Fruit fly (Drosophila melanogaster) whole organism, embryonic: ENCODE data around the gene CG14431.
A peak's percentile ranks its signal among the peaks of the same experiment; 100 is the strongest.

Experiments used
- Blimp-1 ChIP-seq: fragments of 200-800 bp; sonication (Bioruptor generic); optimal IDR thresholded peaks from 3 replicates; lab custom pipeline; 2018; ENCODE audit warnings: missing biosample characterization, missing genetic modification characterization, mild to moderate bottlenecking, moderate library complexity, missing genetic modification reagents
- CG10431 ChIP-seq: fragments of 200-800 bp; sonication (Bioruptor generic); optimal IDR thresholded peaks from 3 replicates; lab custom pipeline; 2018; ENCODE audit warnings: missing biosample characterization, mild to moderate bottlenecking, missing genetic modification characterization
- CG10654 ChIP-seq: fragments of 200-800 bp; sonication (Bioruptor generic); optimal IDR thresholded peaks from 2 replicates; lab custom pipeline; 2016; ENCODE audit warnings: missing biosample characterization, missing genetic modification characterization
- CG11247 ChIP-seq: fragments of 200-800 bp; sonication (Bioruptor generic); IDR thresholded peaks from 2 replicates; pipeline ENCODE4 v1.3.6; 2022; ENCODE audit warnings: missing biosample characterization, missing genetic modification characterization
- CG12219 ChIP-seq: fragments of 200-800 bp; sonication (Bioruptor generic); optimal IDR thresholded peaks from 3 replicates; lab custom pipeline; 2018; ENCODE audit warnings: missing biosample characterization, mild to moderate bottlenecking, missing genetic modification characterization
- CG1233 ChIP-seq: fragments of 200-800 bp; sonication (Bioruptor generic); optimal IDR thresholded peaks from 4 replicates; lab custom pipeline; 2018; ENCODE audit warnings: missing biosample characterization, mild to moderate bottlenecking, missing genetic modification characterization
- CG13123 ChIP-seq: fragments of 200-800 bp; sonication (Bioruptor generic); optimal IDR thresholded peaks from 2 replicates; lab custom pipeline; 2016; ENCODE audit warnings: missing biosample characterization, missing genetic modification characterization
- CG17186 ChIP-seq: fragments of 200-800 bp; sonication (Bioruptor generic); optimal IDR thresholded peaks from 3 replicates; lab custom pipeline; 2017; ENCODE audit warnings: missing biosample characterization, missing genetic modification reagents, missing genetic modification characterization
- CG17328 ChIP-seq: fragments of 200-800 bp; sonication (Bioruptor generic); IDR thresholded peaks from 2 replicates; pipeline ENCODE4 v1.3.6; 2022; ENCODE audit warnings: missing biosample characterization, missing genetic modification characterization
- CG18599 ChIP-seq: fragments of 200-800 bp; sonication (Bioruptor generic); optimal IDR thresholded peaks from 3 replicates; lab custom pipeline; 2017; ENCODE audit warnings: missing biosample characterization, missing genetic modification characterization, mild to moderate bottlenecking, moderate library complexity, missing genetic modification reagents
- CG32772 ChIP-seq: fragments of 200-800 bp; sonication (Bioruptor generic); IDR thresholded peaks from 2 replicates; pipeline ENCODE4 v1.3.6; 2022; ENCODE audit warnings: missing biosample characterization, missing genetic modification characterization
- CG3726 ChIP-seq: fragments of 200-800 bp; sonication (Bioruptor generic); IDR thresholded peaks from 3 replicates; pipeline ENCODE4, ENCODE4 v1.3.6; 2022; ENCODE audit warnings: missing biosample characterization, missing genetic modification characterization
- CG3838 ChIP-seq: fragments of 200-800 bp; sonication (Bioruptor generic); optimal IDR thresholded peaks from 3 replicates; lab custom pipeline; 2016; ENCODE audit warnings: missing biosample characterization, missing genetic modification characterization
- CG43689 ChIP-seq: fragments of 200-800 bp; sonication (Bioruptor generic); IDR thresholded peaks from 2 replicates; pipeline ENCODE4 v1.3.6; 2022; ENCODE audit warnings: missing biosample characterization, missing genetic modification characterization
- CG4424 ChIP-seq: fragments of 200-800 bp; sonication (Bioruptor generic); optimal IDR thresholded peaks from 3 replicates; lab custom pipeline; 2016; ENCODE audit warnings: missing biosample characterization, missing genetic modification characterization
- CG6813 ChIP-seq: fragments of 200-800 bp; sonication (Bioruptor generic); optimal IDR thresholded peaks from 2 replicates; lab custom pipeline; 2017; ENCODE audit warnings: missing biosample characterization, missing genetic modification characterization, mild to moderate bottlenecking, moderate library complexity, missing genetic modification reagents
- CG7745 ChIP-seq: fragments of 200-800 bp; sonication (Bioruptor generic); optimal IDR thresholded peaks from 2 replicates; lab custom pipeline; 2018; ENCODE audit warnings: missing biosample characterization, mild to moderate bottlenecking, missing genetic modification characterization, moderate library complexity
- CG8478 ChIP-seq: fragments of >200 bp; optimal IDR thresholded peaks from 2 replicates; lab custom pipeline; 2018
- CG8924 ChIP-seq: fragments of 200-800 bp; optimal IDR thresholded peaks from 3 replicates; lab custom pipeline; 2019; ENCODE audit warnings: missing biosample characterization, mild to moderate bottlenecking, missing genetic modification characterization, moderate library complexity
- Chrac-16 ChIP-seq: fragments of 200-800 bp; sonication (Bioruptor generic); optimal IDR thresholded peaks from 3 replicates; lab custom pipeline; 2016; ENCODE audit warnings: missing biosample characterization, missing genetic modification characterization
- ERR ChIP-seq: fragments of 200-800 bp; sonication (Bioruptor generic); optimal IDR thresholded peaks from 2 replicates; lab custom pipeline; 2016; ENCODE audit warnings: missing biosample characterization, missing genetic modification characterization
- Ets65A ChIP-seq: fragments of 200-800 bp; sonication (Bioruptor generic); peaks from one replicate; lab custom pipeline; 2016; ENCODE audit warnings: missing biosample characterization, missing genetic modification characterization
- Gsc ChIP-seq: fragments of 200-800 bp; sonication (Bioruptor generic); IDR thresholded peaks from 2 replicates; pipeline ENCODE4 v1.3.6; 2022; ENCODE audit warnings: missing biosample characterization, missing genetic modification characterization
- H15 ChIP-seq: fragments of 200-800 bp; sonication (Bioruptor generic); IDR thresholded peaks from 3 replicates; pipeline ENCODE4 v1.3.6; 2022; ENCODE audit warnings: missing biosample characterization, missing genetic modification characterization
- HLH4C ChIP-seq: fragments of 200-800 bp; sonication (Bioruptor generic); IDR thresholded peaks from 3 replicates; pipeline ENCODE4 v1.3.6; 2022; ENCODE audit warnings: missing biosample characterization, missing genetic modification characterization; ENCODE audit not compliant: partially characterized antibody
- HmgZ ChIP-seq: fragments of 200-800 bp; sonication (Bioruptor generic); optimal IDR thresholded peaks from 2 replicates; lab custom pipeline; 2018; ENCODE audit warnings: missing biosample characterization, mild to moderate bottlenecking, missing genetic modification characterization
- Kr ChIP-seq: fragments of 200-800 bp; sonication (Bioruptor generic); optimal IDR thresholded peaks from 2 replicates; lab custom pipeline; 2017; ENCODE audit warnings: missing biosample characterization, mild to moderate bottlenecking, missing genetic modification characterization
- Nf-YB ChIP-seq: fragments of 200-800 bp; sonication (Bioruptor generic); optimal IDR thresholded peaks from 3 replicates; lab custom pipeline; 2019; ENCODE audit warnings: missing biosample characterization, mild to moderate bottlenecking, missing genetic modification characterization, moderate library complexity
- Rx ChIP-seq: fragments of 200-800 bp; sonication (Bioruptor generic); IDR thresholded peaks from 2 replicates; pipeline ENCODE4 v1.3.6; 2022; ENCODE audit warnings: missing biosample characterization, missing genetic modification characterization
- Scr ChIP-seq: fragments of 200-800 bp; sonication (Bioruptor generic); IDR thresholded peaks from 2 replicates; pipeline ENCODE4 v1.3.6; 2022; ENCODE audit warnings: missing biosample characterization, missing genetic modification characterization; ENCODE audit not compliant: partially characterized antibody
- Spps ChIP-seq: fragments of 200-800 bp; sonication (Bioruptor generic); optimal IDR thresholded peaks from 2 replicates; lab custom pipeline; 2018; ENCODE audit warnings: missing biosample characterization, mild to moderate bottlenecking, missing genetic modification characterization
- Vsx1 ChIP-seq: fragments of 200-800 bp; sonication (Bioruptor generic); optimal IDR thresholded peaks from 2 replicates; lab custom pipeline; 2017; ENCODE audit warnings: missing biosample characterization, mild to moderate bottlenecking, missing genetic modification characterization, missing genetic modification reagents
- Xbp1 ChIP-seq: fragments of 200-800 bp; sonication (Bioruptor generic); optimal IDR thresholded peaks from 3 replicates; lab custom pipeline; 2016; ENCODE audit warnings: missing biosample characterization, mild to moderate bottlenecking, missing genetic modification characterization
- YL-1 ChIP-seq: fragments of 200-800 bp; sonication (Bioruptor generic); optimal IDR thresholded peaks from 3 replicates; lab custom pipeline; 2017; ENCODE audit warnings: missing biosample characterization, mild to moderate bottlenecking, missing genetic modification characterization
- abd-A ChIP-seq: fragments of 200-800 bp; sonication (Bioruptor generic); optimal IDR thresholded peaks from 3 replicates; lab custom pipeline; 2019; ENCODE audit warnings: missing biosample characterization, mild to moderate bottlenecking, missing genetic modification characterization, moderate library complexity
- bab2 ChIP-seq: fragments of 200-800 bp; sonication (Bioruptor generic); optimal IDR thresholded peaks from 2 replicates; lab custom pipeline; 2016; ENCODE audit warnings: missing biosample characterization, missing genetic modification characterization
- cwo ChIP-seq: fragments of 200-800 bp; sonication (Bioruptor generic); optimal IDR thresholded peaks from 3 replicates; lab custom pipeline; 2017; ENCODE audit warnings: missing biosample characterization, missing genetic modification characterization, mild to moderate bottlenecking, moderate library complexity, missing genetic modification reagents
- dati ChIP-seq: fragments of 200-800 bp; sonication (Bioruptor generic); IDR thresholded peaks from 2 replicates; pipeline ENCODE4 v1.3.6; 2022; ENCODE audit warnings: missing biosample characterization, missing genetic modification characterization
- fru ChIP-seq: fragments of >200 bp; optimal IDR thresholded peaks from 2 replicates; lab custom pipeline; 2017
- grn ChIP-seq: fragments of 200-800 bp; sonication (Bioruptor generic); optimal IDR thresholded peaks from 3 replicates; lab custom pipeline; 2017; ENCODE audit warnings: missing biosample characterization, missing genetic modification characterization
- knrl ChIP-seq: fragments of 200-800 bp; sonication (Bioruptor generic); IDR thresholded peaks from 3 replicates; pipeline ENCODE4 v1.3.6; 2022; ENCODE audit warnings: missing biosample characterization, missing genetic modification characterization; ENCODE audit not compliant: partially characterized antibody
- mam ChIP-seq: fragments of 200-800 bp; sonication (Bioruptor generic); optimal IDR thresholded peaks from 3 replicates; lab custom pipeline; 2016; ENCODE audit warnings: missing biosample characterization, missing genetic modification characterization
- prd ChIP-seq, 3 experiments: fragments of >200 bp in 2 of 3; fragments of 200-800 bp in 1 of 3; sonication (Bioruptor generic) in 1 of 3; optimal IDR thresholded peaks in 2 of 3; IDR thresholded peaks in 1 of 3; 2 replicates in 2 of 3; 3 replicates in 1 of 3; pipeline versions ENCODE4 v1.3.6 to Lab custom; 2017 to 2022; ENCODE audit warnings: missing biosample characterization in 1 of 3, missing genetic modification characterization in 1 of 3
- ro ChIP-seq: fragments of 200-800 bp; sonication (Bioruptor generic); IDR thresholded peaks from 2 replicates; pipeline ENCODE4 v1.3.6; 2022; ENCODE audit warnings: missing biosample characterization, missing genetic modification characterization
- sc ChIP-seq, 3 experiments: fragments of >200 bp in 2 of 3; fragments of 200-800 bp in 1 of 3; sonication (Bioruptor generic) in 1 of 3; optimal IDR thresholded peaks; 2 replicates in 2 of 3; 3 replicates in 1 of 3; lab custom pipeline; 2017; ENCODE audit warnings: mild to moderate bottlenecking in 1 of 3, missing biosample characterization in 1 of 3, missing genetic modification characterization in 1 of 3, missing genetic modification reagents in 1 of 3
- shn ChIP-seq: fragments of 200-800 bp; sonication (Bioruptor generic); optimal IDR thresholded peaks from 3 replicates; lab custom pipeline; 2016; ENCODE audit warnings: missing biosample characterization, missing genetic modification characterization
- slbo ChIP-seq: fragments of 200-800 bp; sonication (Bioruptor generic); IDR thresholded peaks from 2 replicates; pipeline ENCODE4 v1.3.6; 2022; ENCODE audit warnings: missing biosample characterization, missing genetic modification characterization
- sqz ChIP-seq: fragments of 200-800 bp; sonication (Bioruptor generic); optimal IDR thresholded peaks from 3 replicates; lab custom pipeline; 2018; ENCODE audit warnings: missing biosample characterization, mild to moderate bottlenecking, missing genetic modification characterization
- twi ChIP-seq: fragments of 200-800 bp; optimal IDR thresholded peaks from 2 replicates; lab custom pipeline; 2019; ENCODE audit warnings: missing biosample characterization, mild to moderate bottlenecking, missing genetic modification characterization, moderate library complexity
- yki ChIP-seq: fragments of >200 bp; optimal IDR thresholded peaks from 3 replicates; lab custom pipeline; 2018
- zfh2 ChIP-seq: fragments of 200-800 bp; sonication (Bioruptor generic); optimal IDR thresholded peaks from 2 replicates; lab custom pipeline; 2016; ENCODE audit warnings: missing biosample characterization, missing genetic modification characterization

The CG14431 gene

DNA sequence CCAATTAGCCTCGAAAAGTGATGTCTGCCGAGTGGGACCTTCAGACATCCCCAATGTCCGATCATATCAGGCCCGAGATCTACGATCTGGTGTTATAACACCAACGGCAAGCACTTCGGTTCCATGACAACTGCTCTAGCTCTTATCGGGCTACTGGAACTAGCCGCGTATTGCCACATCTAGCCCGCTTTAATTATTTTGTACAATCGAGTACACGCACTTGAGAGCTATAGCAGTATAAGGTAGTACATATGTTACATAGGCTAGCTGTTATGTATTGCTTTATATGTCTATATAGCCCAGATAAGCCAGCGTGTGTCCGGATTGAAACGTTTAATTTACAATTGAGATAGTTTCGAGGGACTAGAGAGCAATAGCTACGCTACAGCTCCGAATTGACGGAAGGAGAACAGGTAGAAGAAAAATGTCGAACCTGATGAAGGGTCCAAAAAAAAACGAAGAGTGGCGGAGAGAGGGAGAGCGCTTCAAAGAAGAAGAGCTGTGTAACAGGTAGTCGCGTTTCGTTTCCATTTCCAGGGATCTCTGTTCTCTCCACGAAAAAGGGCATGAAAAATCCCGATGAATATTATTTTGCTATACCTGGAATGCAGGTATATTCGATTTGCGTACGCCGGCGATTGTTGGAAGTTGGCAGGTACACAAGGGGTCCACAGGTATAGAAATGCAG, 89.0 kb downstream of the CG14431 start (continued):
- TF ChIP-seq Blimp-1 (GFP tag; lab: Kevin White, UChicago) = no peak
- no peak for TF ChIP-seq dati
- peak; percentile 19 for TF ChIP-seq twi (tag; lab: Kevin White, UChicago)
- TF ChIP-seq HmgZ (tag; lab: Kevin White, UChicago) = peak; percentile 41
- TF ChIP-seq Scr (GFP tag; lab: Robert Waterston, UW) = no peak
- TF ChIP-seq knrl = no peak
- TF ChIP-seq Spps = no peak
- TF ChIP-seq ERR = no peak
- no peak for TF ChIP-seq Nf-YB (GFP tag; lab: Kevin White, UChicago)
- TF ChIP-seq CG10654 = no peak
- TF ChIP-seq CG3726 (GFP tag; lab: Robert Waterston, UW) = no peak
- TF ChIP-seq CG4424 (GFP tag; lab: Kevin White, UChicago) = no peak
- no peak for TF ChIP-seq Xbp1
- TF ChIP-seq CG3838 (GFP tag; lab: Kevin White, UChicago) = no peak
- TF ChIP-seq CG11247 (GFP tag; lab: Robert Waterston, UW) = no peak
- no peak for TF ChIP-seq Gsc (GFP tag; lab: Robert Waterston, UW)
- no peak for TF ChIP-seq bab2 (GFP tag; lab: Kevin White, UChicago)
- no peak for TF ChIP-seq shn (GFP tag; lab: Kevin White, UChicago)
- TF ChIP-seq sc (optimal IDR thresholded peaks at IDR 0.05; lab: Kevin White, UChicago) = no peak
- no peak for TF ChIP-seq sc (GFP tag; optimal IDR thresholded peaks at IDR 0.05; lab: Kevin White, UChicago)
- TF ChIP-seq CG6813 = no peak
- TF ChIP-seq yki (lab: Kevin White, UChicago) = peak; percentile 7
- TF ChIP-seq YL-1 = no peak
- TF ChIP-seq CG7745 (tag; lab: Kevin White, UChicago) = no peak
- TF ChIP-seq CG18599 (GFP tag; lab: Kevin White, UChicago) = no peak
- no peak for TF ChIP-seq prd (optimal IDR thresholded peaks at IDR 0.05; lab: Kevin White, UChicago)
- no peak for TF ChIP-seq prd (GFP tag; IDR thresholded peaks at IDR 0.05; lab: Robert Waterston, UW)
- no peak for TF ChIP-seq Chrac-16
- TF ChIP-seq abd-A (tag; lab: Kevin White, UChicago) = no peak
- TF ChIP-seq CG43689 (GFP tag; lab: Robert Waterston, UW) = no peak
- TF ChIP-seq CG17186 (GFP tag; lab: Kevin White, UChicago) = no peak
- TF ChIP-seq Ets65A = no peak
- no peak for TF ChIP-seq CG1233 (GFP tag; lab: Kevin White, UChicago)
- no peak for TF ChIP-seq fru
- TF ChIP-seq Vsx1 = peak; percentile 57
- TF ChIP-seq CG8924 = no peak
- no peak for TF ChIP-seq slbo (GFP tag; lab: Robert Waterston, UW)
- TF ChIP-seq zfh2 (GFP tag; lab: Kevin White, UChicago) = no peak
- no peak for TF ChIP-seq H15 (GFP tag; lab: Robert Waterston, UW)
- TF ChIP-seq CG17328 = no peak
- no peak for TF ChIP-seq CG13123 (GFP tag; lab: Kevin White, UChicago)
- TF ChIP-seq CG8478 (lab: Kevin White, UChicago) = no peak
- TF ChIP-seq grn = peak; percentile 99
- no peak for TF ChIP-seq Rx (GFP tag; lab: Robert Waterston, UW)
- TF ChIP-seq cwo (GFP tag; lab: Kevin White, UChicago) = peak; percentile 15
- TF ChIP-seq CG12219 = no peak
- TF ChIP-seq mam (GFP tag; lab: Kevin White, UChicago) = no peak
- TF ChIP-seq CG10431 (GFP tag; lab: Kevin White, UChicago) = no peak
- no peak for TF ChIP-seq HLH4C
- no peak for TF ChIP-seq ro (GFP tag; lab: Robert Waterston, UW)
- TF ChIP-seq sqz (GFP tag; lab: Kevin White, UChicago) = peak; percentile 47
- TF ChIP-seq CG32772 (GFP tag; lab: Robert Waterston, UW) = no peak
- TF ChIP-seq Kr = no peak
